Worm (Caenorhabditis elegans): ENCODE data around the gene bnc-1.

DNA sequence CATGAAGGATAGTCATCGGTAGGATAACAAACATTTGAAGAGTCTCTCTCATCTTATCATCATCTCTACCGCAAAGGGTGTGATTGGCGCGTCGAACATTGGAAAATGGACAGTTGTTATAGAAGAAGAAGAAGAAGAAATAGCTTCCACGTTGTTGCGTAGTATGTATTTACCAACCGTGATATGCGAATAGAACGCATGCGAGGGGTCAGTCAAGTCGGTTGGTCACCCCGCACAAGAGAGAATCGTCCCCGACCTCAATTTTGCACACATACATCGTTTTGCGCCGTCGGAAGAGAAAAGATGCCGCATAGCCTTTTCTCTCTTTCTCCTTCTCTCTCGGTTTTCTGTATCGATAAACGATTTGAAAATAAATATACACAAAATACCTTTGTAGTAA lies 18.2 kb upstream of the bnc-1 start:
- TF ChIP-seq akir-1 (GFP tag; optimal IDR thresholded peaks at IDR 0.05) = no peak
- no peak for TF ChIP-seq hlh-26 (GFP tag; conservative IDR thresholded peaks at IDR 0.05)
- TF ChIP-seq pha-4 (tag; optimal IDR thresholded peaks at IDR 0.05) = no peak
- TF ChIP-seq sptf-2 (GFP tag; optimal IDR thresholded peaks at IDR 0.05) = no peak
- no peak for TF ChIP-seq ets-4 (GFP tag; optimal IDR thresholded peaks at IDR 0.05)
- no peak for TF ChIP-seq lin-35 (GFP tag; optimal IDR thresholded peaks at IDR 0.05)
- no peak for TF ChIP-seq hmg-20 (GFP tag; IDR thresholded peaks at IDR 0.05)
- TF ChIP-seq hmg-1.2 (GFP tag; IDR thresholded peaks at IDR 0.05) = no peak
- TF ChIP-seq hsf-1 (GFP tag; IDR thresholded peaks at IDR 0.05) = no peak

All from whole organism, young adult.